Worm (Caenorhabditis elegans): ENCODE results near the gene dhs-7.

DNA sequence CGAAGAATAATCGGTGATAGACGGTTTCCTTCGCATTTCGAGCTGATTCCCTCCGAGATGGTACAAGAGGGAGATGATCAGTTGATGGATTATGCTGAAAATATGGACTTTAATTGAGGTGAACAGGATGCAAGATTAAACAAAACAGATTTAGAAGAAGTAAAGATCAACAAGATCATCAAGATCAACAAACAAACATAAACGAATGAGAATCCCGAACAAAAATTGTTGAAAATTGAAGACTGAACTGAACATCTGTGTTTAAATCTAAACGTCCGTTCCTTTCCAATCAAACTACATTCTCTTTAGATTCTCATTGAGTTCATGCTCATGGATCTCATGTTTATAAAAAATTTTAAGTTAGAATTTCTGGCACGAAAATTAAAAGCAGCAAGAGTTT is 33.4 kb downstream of the dhs-7 start, which contains the start of gene glc-4:
- TF ChIP-seq flt-1 (GFP tag; IDR thresholded peaks at IDR 0.05), result no peak
- no peak for TF ChIP-seq ref-1 (GFP tag; conservative IDR thresholded peaks at IDR 0.05)
- no peak for TF ChIP-seq klf-2 (GFP tag; conservative IDR thresholded peaks at IDR 0.05)
- no peak for TF ChIP-seq tab-1 (GFP tag; IDR thresholded peaks at IDR 0.05)
- TF ChIP-seq ztf-29 (GFP tag; IDR thresholded peaks at IDR 0.05), result no peak
- no peak for TF ChIP-seq ztf-23 (GFP tag; IDR thresholded peaks at IDR 0.05)
- no peak for TF ChIP-seq T22C8.4 (GFP tag; IDR thresholded peaks at IDR 0.05)
